Fruit fly (Drosophila melanogaster): Measurements from ENCODE around the gene Tbc1d8-9.

Gene Tbc1d8-9

dm6 chr3L:21347197-21347831 is 3.8 kb upstream of the Tbc1d8-9 start (continued):
- TF ChIP-seq trem (tag; optimal IDR thresholded peaks at IDR 0.05) (peak; percentile 7), Trl (optimal IDR thresholded peaks at IDR 0.05) (peak in 1 of 2 experiments; percentile 26), Trl (GFP tag; optimal IDR thresholded peaks at IDR 0.05) (peak; percentile 24), oc (tag; optimal IDR thresholded peaks at IDR 0.05) (peak; percentile 2), HLH4C (GFP tag; IDR thresholded peaks at IDR 0.05; ENCODE audit: partially characterized antibody) (no peak), chif (GFP tag; optimal IDR thresholded peaks at IDR 0.05) (peak; percentile 37 to 47), pum (GFP tag; optimal IDR thresholded peaks at IDR 0.05) (peak; percentile 50), bsh (GFP tag; optimal IDR thresholded peaks at IDR 0.05) (peak; percentile 44 to 45), ken (GFP tag; IDR thresholded peaks at IDR 0.05) (0 out of 3 replicates have a peak, but pooled peaks have one; percentile 38), fd102C (GFP tag; optimal IDR thresholded peaks at IDR 0.05) (peak; percentile 5), ara (GFP tag; IDR thresholded peaks at IDR 0.05) (no peak), CG6791 (GFP tag; IDR thresholded peaks at IDR 0.05; ENCODE audit: partially characterized antibody) (no peak), CG17612 (GFP tag; IDR thresholded peaks at IDR 0.05) (no peak), zen (tag; optimal IDR thresholded peaks at IDR 0.05) (no peak), CG4854 (GFP tag; optimal IDR thresholded peaks at IDR 0.05) (peak; percentile 2), Gsc (GFP tag; IDR thresholded peaks at IDR 0.05) (no peak), Mrtf (GFP tag; IDR thresholded peaks at IDR 0.05) (no peak), CG13624 (GFP tag; optimal IDR thresholded peaks at IDR 0.05) (no peak), lola (GFP tag; optimal IDR thresholded peaks at IDR 0.05) (peak in 1 of 3 experiments; percentile 57), CG5180 (GFP tag; optimal IDR thresholded peaks at IDR 0.05) (no peak), CG9437 (GFP tag; optimal IDR thresholded peaks at IDR 0.05) (peak; percentile 53), hkb (optimal IDR thresholded peaks at IDR 0.05) (no peak), hkb (GFP tag; IDR thresholded peaks at IDR 0.05) (peak; percentile 44; the same call in 1 of the 2 replicates), CG15011 (GFP tag; optimal IDR thresholded peaks at IDR 0.05) (no peak), org-1 (GFP tag; optimal IDR thresholded peaks at IDR 0.05) (peak; percentile 42), E2f1 (GFP tag; IDR thresholded peaks at IDR 0.05) (peak; percentile 46), CG11093 (GFP tag; IDR thresholded peaks at IDR 0.05) (no peak), lov (optimal IDR thresholded peaks at IDR 0.05) (no peak), lov (GFP tag; IDR thresholded peaks at IDR 0.05) (0 out of 3 replicates have a peak, but pooled peaks have one; percentile 53), Spps (tag; optimal IDR thresholded peaks at IDR 0.05) (no peak), CG14667 (GFP tag; IDR thresholded peaks at IDR 0.05) (peak; percentile 25; the same call in 1 of the 2 replicates), slbo (GFP tag; IDR thresholded peaks at IDR 0.05) (peak; percentile 69), CG16863 (GFP tag; optimal IDR thresholded peaks at IDR 0.05) (peak; percentile 43), z (GFP tag; IDR thresholded peaks at IDR 0.05) (no peak), HHEX (GFP tag; optimal IDR thresholded peaks at IDR 0.05) (peak; percentile 42), CG13123 (GFP tag; optimal IDR thresholded peaks at IDR 0.05) (no peak), exex (tag; optimal IDR thresholded peaks at IDR 0.05) (no peak), phol (tag; optimal IDR thresholded peaks at IDR 0.05) (peak; percentile 52), ac (GFP tag; optimal IDR thresholded peaks at IDR 0.05) (no peak), Asciz (GFP tag; optimal IDR thresholded peaks at IDR 0.05) (peak; percentile 74), Hmr (GFP tag; optimal IDR thresholded peaks at IDR 0.05) (peak; percentile 59), sc (optimal IDR thresholded peaks at IDR 0.05) (no peak), sc (GFP tag; optimal IDR thresholded peaks at IDR 0.05) (peak; percentile 69), CG6813 (GFP tag; optimal IDR thresholded peaks at IDR 0.05) (peak; percentile 9), Rx (GFP tag; IDR thresholded peaks at IDR 0.05) (peak; percentile 37; the same call in 1 of the 2 replicates), CG5245 (GFP tag; optimal IDR thresholded peaks at IDR 0.05) (peak; percentile 25), bab2 (GFP tag; optimal IDR thresholded peaks at IDR 0.05) (peak; percentile 30), Aef1 (GFP tag; IDR thresholded peaks at IDR 0.05) (peak; percentile 9; the same call in 1 of the 3 replicates), Hsf (GFP tag; optimal IDR thresholded peaks at IDR 0.05) (peak; percentile 59), tio (GFP tag; optimal IDR thresholded peaks at IDR 0.05) (peak; percentile 24)
